Fruit fly (Drosophila melanogaster): ENCODE results near the gene sc.

DNA sequence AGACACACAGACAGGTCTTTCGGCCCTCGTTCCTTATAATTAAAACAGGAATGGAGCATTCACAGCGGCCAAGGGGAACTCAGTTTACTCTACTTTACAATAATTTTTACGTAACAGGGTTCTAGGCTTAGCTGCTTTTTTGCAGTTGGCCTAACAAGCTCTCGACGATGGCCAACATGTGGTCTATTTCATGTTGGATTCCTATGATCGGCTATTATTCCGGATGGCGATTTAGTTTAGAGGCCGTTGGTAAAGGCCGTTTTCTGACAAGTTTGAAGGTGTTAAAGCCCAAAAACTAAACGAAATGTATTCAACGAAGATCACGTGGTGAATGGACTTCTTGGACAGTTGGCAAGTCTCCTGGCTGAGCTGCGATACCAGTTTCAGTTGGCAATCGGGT lies 50.1 kb downstream of the sc start:
- TF ChIP-seq pdm3 (GFP tag; optimal IDR thresholded peaks at IDR 0.05) (no peak), acj6 (GFP tag; optimal IDR thresholded peaks at IDR 0.05) (peak; percentile 37), CG8632 (GFP tag; optimal IDR thresholded peaks at IDR 0.05) (peak; percentile 14), svp (GFP tag) (peak; percentile 80), Sox102F (GFP tag; optimal IDR thresholded peaks at IDR 0.05) (peak; percentile 42), CG1621 (tag; optimal IDR thresholded peaks at IDR 0.05) (no peak), CG11294 (GFP tag; IDR thresholded peaks at IDR 0.05) (no peak), spab (GFP tag; optimal IDR thresholded peaks at IDR 0.05) (peak; percentile 37), Hr38 (GFP tag; optimal IDR thresholded peaks at IDR 0.05) (no peak), fd85E (GFP tag; optimal IDR thresholded peaks at IDR 0.05) (no peak), CG16779 (tag; optimal IDR thresholded peaks at IDR 0.05) (no peak), Blimp-1 (GFP tag; optimal IDR thresholded peaks at IDR 0.05) (no peak)
